Worm (Caenorhabditis elegans) whole organism, L2 larva: ENCODE measurements around the gene irld-66.

ENCODE experiments used
- F13H6.1 ChIP-seq: sonication (generic microtip); optimal IDR thresholded peaks from 2 replicates; lab custom pipeline; 2016; ENCODE audit warnings: missing genetic modification characterization, missing compliant biosample characterization
- R02D3.7 ChIP-seq: fragments of 150-350 bp; optimal IDR thresholded peaks from 2 replicates; lab custom pipeline; 2014; ENCODE audit warnings: missing biosample characterization, missing genetic modification characterization
- Y55F3AM.14 ChIP-seq: fragments of 200-800 bp; sonication (Bioruptor generic); optimal IDR thresholded peaks from 2 replicates; lab custom pipeline; 2018; ENCODE audit warnings: mild to moderate bottlenecking, missing genetic modification characterization, missing compliant biosample characterization
- ZK546.5 ChIP-seq: sonication (generic microtip); optimal IDR thresholded peaks from 2 replicates; lab custom pipeline; 2017; ENCODE audit warnings: missing biosample characterization, missing genetic modification characterization
- aly-2 ChIP-seq: fragments of 150-350 bp; optimal IDR thresholded peaks from 2 replicates; lab custom pipeline; 2014; ENCODE audit warnings: missing biosample characterization, missing genetic modification characterization
- ama-1 ChIP-seq: fragments of 150-350 bp; optimal IDR thresholded peaks from 2 replicates; lab custom pipeline; 2018; ENCODE audit warnings: inconsistent platforms
- ceh-16 ChIP-seq: fragments of 150-350 bp; optimal IDR thresholded peaks from 2 replicates; lab custom pipeline; 2014; ENCODE audit warnings: missing biosample characterization, missing genetic modification characterization
- ceh-82 ChIP-seq: fragments of 150-350 bp; optimal IDR thresholded peaks from 2 replicates; lab custom pipeline; 2014; ENCODE audit warnings: missing biosample characterization, missing genetic modification characterization
- dmd-4 ChIP-seq: sonication (generic microtip); optimal IDR thresholded peaks from 2 replicates; lab custom pipeline; 2017; ENCODE audit warnings: missing biosample characterization, missing genetic modification characterization
- egl-27 ChIP-seq: sonication (generic microtip); optimal IDR thresholded peaks from 3 replicates; lab custom pipeline; 2017; ENCODE audit warnings: missing biosample characterization, missing genetic modification reagents, missing genetic modification characterization
- elt-1 ChIP-seq: fragments of 150-350 bp; optimal IDR thresholded peaks from 2 replicates; lab custom pipeline; 2014; ENCODE audit warnings: missing biosample characterization, missing genetic modification characterization
- elt-3 ChIP-seq: sonication (generic microtip); optimal IDR thresholded peaks from 2 replicates; lab custom pipeline; 2017; ENCODE audit warnings: missing biosample characterization, missing genetic modification characterization
- lin-39 ChIP-seq: fragments of 150-350 bp; optimal IDR thresholded peaks from 2 replicates; lab custom pipeline; 2014; ENCODE audit warnings: missing biosample characterization, missing genetic modification reagents, missing genetic modification characterization
- lsy-2 ChIP-seq, 2 experiments: fragments of 150-350 bp in 1 of 2; sonication (generic microtip) in 1 of 2; optimal IDR thresholded peaks; 2 replicates each; lab custom pipeline; 2014 to 2017; ENCODE audit warnings: missing biosample characterization in 2 of 2, missing genetic modification characterization in 2 of 2
- mab-5 ChIP-seq: fragments of 150-350 bp; optimal IDR thresholded peaks from 2 replicates; lab custom pipeline; 2014; ENCODE audit warnings: missing biosample characterization, missing genetic modification characterization
- nhr-10 ChIP-seq: sonication (generic microtip); optimal IDR thresholded peaks from 2 replicates; lab custom pipeline; 2017; ENCODE audit warnings: missing biosample characterization, missing genetic modification characterization
- nhr-11 ChIP-seq: fragments of 150-350 bp; optimal IDR thresholded peaks from 2 replicates; lab custom pipeline; 2014; ENCODE audit warnings: missing biosample characterization, missing genetic modification characterization
- nhr-129 ChIP-seq: fragments of 150-350 bp; optimal IDR thresholded peaks from 2 replicates; lab custom pipeline; 2014; ENCODE audit warnings: missing biosample characterization, missing genetic modification characterization
- nhr-21 ChIP-seq: fragments of 150-350 bp; optimal IDR thresholded peaks from 2 replicates; lab custom pipeline; 2014; ENCODE audit warnings: missing biosample characterization, missing genetic modification characterization
- nhr-23 ChIP-seq: fragments of 150-350 bp; optimal IDR thresholded peaks from 2 replicates; lab custom pipeline; 2014; ENCODE audit warnings: missing biosample characterization, missing genetic modification reagents, missing genetic modification characterization
- nhr-25 ChIP-seq: fragments of 150-350 bp; sonication (generic microtip); optimal IDR thresholded peaks from 3 replicates; lab custom pipeline; 2014; ENCODE audit warnings: missing biosample characterization, missing genetic modification characterization
- nhr-77 ChIP-seq: fragments of 150-350 bp; optimal IDR thresholded peaks from 2 replicates; lab custom pipeline; 2014; ENCODE audit warnings: missing biosample characterization, missing genetic modification characterization
- skn-1 ChIP-seq: sonication (generic microtip); optimal IDR thresholded peaks from 2 replicates; lab custom pipeline; 2017; ENCODE audit warnings: missing biosample characterization, missing genetic modification characterization
- sma-3 ChIP-seq: sonication (generic microtip); optimal IDR thresholded peaks from 2 replicates; lab custom pipeline; 2016; ENCODE audit warnings: missing genetic modification reagents, missing genetic modification characterization, missing compliant biosample characterization
- sma-9 ChIP-seq, 2 experiments: fragments of 150-350 bp in 1 of 2; sonication (generic microtip) in 1 of 2; optimal IDR thresholded peaks; 2 replicates each; lab custom pipeline; 2014 to 2016; ENCODE audit warnings: missing genetic modification characterization in 2 of 2, mild to moderate bottlenecking in 1 of 2, missing biosample characterization in 1 of 2, missing compliant biosample characterization in 1 of 2, missing genetic modification reagents in 1 of 2, moderate library complexity in 1 of 2
- snpc-4 ChIP-seq: fragments of 150-350 bp; optimal IDR thresholded peaks from 2 replicates; lab custom pipeline; 2014; ENCODE audit warnings: missing biosample characterization, missing genetic modification characterization
- unc-39 ChIP-seq: fragments of 150-350 bp; optimal IDR thresholded peaks from 2 replicates; lab custom pipeline; 2014; ENCODE audit warnings: missing biosample characterization, missing genetic modification characterization
- unc-55 ChIP-seq: fragments of 150-350 bp; sonication (generic microtip); optimal IDR thresholded peaks from 3 replicates; lab custom pipeline; 2014; ENCODE audit warnings: missing biosample characterization, missing genetic modification reagents, missing genetic modification characterization
- unc-62 ChIP-seq: fragments of 150-350 bp; optimal IDR thresholded peaks from 2 replicates; lab custom pipeline; 2014; ENCODE audit warnings: missing biosample characterization, missing genetic modification reagents, missing genetic modification characterization
- zag-1 ChIP-seq: fragments of 150-350 bp; optimal IDR thresholded peaks from 2 replicates; lab custom pipeline; 2014; ENCODE audit warnings: missing biosample characterization, missing genetic modification characterization
- ztf-1 ChIP-seq: fragments of 200-800 bp; sonication (Bioruptor generic); conservative IDR thresholded peaks from 2 replicates; pipeline ENCODE4 v1.3.6; 2022; ENCODE audit warnings: missing genetic modification characterization, missing compliant biosample characterization
- ztf-4 ChIP-seq: fragments of 150-350 bp; optimal IDR thresholded peaks from 2 replicates; lab custom pipeline; 2014; ENCODE audit warnings: missing biosample characterization, missing genetic modification characterization

The irld-66 gene

DNA sequence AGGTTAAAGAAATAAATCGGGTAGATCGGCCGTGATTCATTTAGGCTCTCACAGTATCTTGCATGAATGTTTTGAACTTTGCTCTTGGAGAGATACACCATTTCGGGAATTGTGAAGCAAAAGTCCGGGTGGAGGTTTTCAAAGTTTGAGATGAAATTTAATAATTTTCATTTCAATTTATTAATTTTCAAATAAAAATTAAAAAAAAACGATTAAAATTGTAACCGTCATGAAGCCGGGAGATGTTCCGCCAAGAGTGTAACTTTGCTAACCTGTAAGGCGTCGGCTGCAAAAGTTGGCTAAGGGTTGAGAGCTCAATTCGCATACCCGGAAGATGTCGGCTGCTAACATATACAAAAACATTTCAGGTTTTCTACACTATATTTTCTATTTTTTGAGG is 6.3 kb downstream of the irld-66 start, which contains the start of gene irld-67:
TSS of gene irld-67 (minus strand) at position 101 of the 400 bp plus-strand sequence.
- TF ChIP-seq ama-1 (lab: Kevin White, UChicago): no peak
- TF ChIP-seq ceh-82 (tag; lab: Kevin White, UChicago): no peak
- no peak for TF ChIP-seq snpc-4 (tag; lab: Kevin White, UChicago)
- no peak for TF ChIP-seq nhr-11
- TF ChIP-seq ceh-16 (tag; lab: Kevin White, UChicago): no peak
- TF ChIP-seq unc-39 (tag; lab: Kevin White, UChicago): no peak
- TF ChIP-seq aly-2 (tag; lab: Kevin White, UChicago): no peak
- TF ChIP-seq zag-1 (tag; lab: Kevin White, UChicago): no peak
- TF ChIP-seq nhr-77: no peak
- TF ChIP-seq nhr-21: no peak
- no peak for TF ChIP-seq nhr-10 (tag; lab: Kevin White, UChicago)
- no peak for TF ChIP-seq R02D3.7 (tag; lab: Kevin White, UChicago)
- no peak for TF ChIP-seq ztf-4 (tag; lab: Kevin White, UChicago)

DNA sequence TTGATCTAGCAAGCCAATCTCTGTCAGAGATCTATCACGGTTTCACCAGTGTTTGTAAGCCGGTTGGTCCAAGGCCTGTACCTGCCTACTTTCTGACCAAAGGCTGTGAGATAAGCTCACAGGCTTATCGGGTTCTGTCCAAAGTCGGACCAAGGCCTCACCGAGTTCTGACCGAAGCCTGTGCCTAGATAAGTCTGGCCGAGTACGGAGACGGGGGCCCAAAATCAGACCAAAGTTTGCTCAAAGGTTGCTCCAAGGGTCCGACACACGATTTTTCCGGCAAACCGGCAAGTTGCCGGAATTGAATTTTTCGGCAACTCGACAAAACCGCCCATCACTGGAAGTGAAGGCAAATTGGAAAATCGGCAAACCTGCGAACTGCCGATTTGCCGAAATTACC is 9.1 kb downstream of the irld-66 start:
- TF ChIP-seq lin-39: no peak
- TF ChIP-seq unc-62 (GFP tag; lab: Kevin White, UChicago): no peak
- no peak for TF ChIP-seq aly-2 (tag; lab: Kevin White, UChicago)

DNA sequence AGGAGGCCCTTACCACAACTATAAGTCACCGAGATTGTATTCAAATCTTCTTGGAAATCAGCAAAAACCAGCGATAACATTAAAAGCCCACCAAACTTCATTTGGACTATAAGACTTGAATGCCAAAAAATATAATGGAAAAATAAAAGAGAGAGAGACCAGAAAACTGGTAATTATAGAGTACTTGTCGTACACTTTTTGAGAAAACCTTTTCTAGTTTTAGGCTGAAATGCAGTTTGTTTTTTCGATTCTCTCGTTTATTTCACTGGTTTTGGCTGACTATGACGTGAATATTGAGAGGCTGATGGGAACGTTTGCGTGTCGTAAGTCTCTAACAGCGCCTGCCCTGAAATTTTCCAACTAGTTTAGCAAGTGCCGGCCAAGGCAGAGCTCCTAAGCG is 10.1 kb downstream of the irld-66 start, which contains the start of the genes irld-64 and irld-63:
TSS of gene irld-64 (minus strand) at position 101 of the 400 bp plus-strand sequence.
TSS of gene irld-63 (plus strand) at position 230 of the 400 bp plus-strand sequence.
- TF ChIP-seq aly-2 (tag; lab: Kevin White, UChicago) (no peak), elt-3 (no peak), zag-1 (tag; lab: Kevin White, UChicago) (no peak), unc-55 (no peak), F13H6.1 (tag; lab: Kevin White, UChicago) (no peak), ZK546.5 (no peak), R02D3.7 (tag; lab: Kevin White, UChicago) (no peak), nhr-77 (no peak), nhr-10 (tag; lab: Kevin White, UChicago) (no peak), elt-1 (no peak), nhr-25 (tag; lab: Kevin White, UChicago) (no peak), lsy-2 (tag; optimal IDR thresholded peaks at IDR 0.05; lab: Kevin White, UChicago) (no peak), mab-5 (no peak), sma-3 (GFP tag; lab: Kevin White, UChicago) (no peak), lin-39 (no peak), Y55F3AM.14 (no peak), nhr-21 (no peak), snpc-4 (tag; lab: Kevin White, UChicago) (no peak), nhr-11 (no peak)

DNA sequence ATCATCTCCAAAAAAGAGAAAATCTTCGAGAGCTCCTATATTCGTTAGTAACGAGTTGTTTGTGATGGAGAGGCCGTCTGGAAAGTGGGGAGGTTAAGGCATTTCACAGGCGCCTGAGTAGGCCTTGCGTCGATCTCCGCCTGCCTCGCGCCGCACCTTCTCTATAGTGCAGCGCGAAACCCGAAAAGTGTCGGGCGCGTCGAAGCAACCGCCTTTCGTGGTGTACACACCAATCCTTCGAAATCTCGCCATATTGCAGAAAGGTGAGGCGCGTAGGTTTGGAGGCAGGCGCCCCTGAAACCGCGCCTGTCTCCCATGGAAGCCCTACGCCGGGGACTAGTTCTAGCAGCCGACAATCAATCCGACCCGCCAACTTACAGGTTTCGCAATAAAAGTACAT is 10.8 kb downstream of the irld-66 start:
- TF ChIP-seq dmd-4 (no peak), sma-9 (GFP tag; optimal IDR thresholded peaks at IDR 0.05; lab: Kevin White, UChicago) (no peak), sma-9 (tag; optimal IDR thresholded peaks at IDR 0.05; lab: Kevin White, UChicago) (no peak), skn-1 (tag; lab: Kevin White, UChicago) (no peak), egl-27 (tag; lab: Kevin White, UChicago) (no peak), nhr-129 (no peak), mab-5 (no peak), aly-2 (tag; lab: Kevin White, UChicago) (no peak), nhr-11 (no peak), ama-1 (lab: Kevin White, UChicago) (no peak), nhr-23 (tag; lab: Kevin White, UChicago) (no peak), sma-3 (GFP tag; lab: Kevin White, UChicago) (no peak), elt-3 (no peak), unc-62 (GFP tag; lab: Kevin White, UChicago) (no peak)

DNA sequence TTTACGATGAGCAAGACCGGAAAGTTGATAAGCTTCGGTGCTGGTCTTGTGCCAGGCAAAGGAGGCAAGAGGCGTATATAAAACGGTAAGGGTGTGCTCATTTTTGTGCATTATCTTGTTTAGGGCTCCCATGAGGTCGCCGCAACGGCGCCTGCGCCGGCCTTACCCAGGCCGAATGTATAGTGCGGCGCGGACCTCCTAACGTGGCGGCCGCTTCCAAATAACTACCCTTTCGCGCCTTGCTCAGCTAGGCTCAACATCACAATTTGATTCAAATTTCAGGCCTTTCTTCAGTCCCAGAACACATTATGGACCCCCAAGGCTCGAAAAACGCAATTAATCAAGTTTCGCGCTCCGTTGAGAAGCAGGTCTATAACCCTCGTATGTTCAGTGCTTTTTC is 13.1 kb downstream of the irld-66 start, which contains the start of the genes ZK355.3 and ZK355.8:
TSS of gene ZK355.3 (minus strand) at position 101 of the 400 bp plus-strand sequence.
TSS of gene ZK355.8 (plus strand) at position 272 of the 400 bp plus-strand sequence.
- no peak for TF ChIP-seq ztf-1 (GFP tag; lab: Robert Waterston, UW)
- no peak for TF ChIP-seq sma-9 (GFP tag; optimal IDR thresholded peaks at IDR 0.05; lab: Kevin White, UChicago)
- no peak for TF ChIP-seq sma-9 (tag; optimal IDR thresholded peaks at IDR 0.05; lab: Kevin White, UChicago)
- no peak for TF ChIP-seq ceh-16 (tag; lab: Kevin White, UChicago)
- TF ChIP-seq unc-39 (tag; lab: Kevin White, UChicago): no peak
